Fruit fly (Drosophila melanogaster) whole organism, adult: Measurements from ENCODE around the gene Ipp.

ENCODE experiments used
- CG11617 ChIP-seq: fragments of 200-800 bp; sonication (Bioruptor generic); optimal IDR thresholded peaks from 2 replicates; lab custom pipeline; 2017; ENCODE audit warnings: mild to moderate bottlenecking, missing biosample characterization, missing genetic modification reagents, missing genetic modification characterization
- CG12768 ChIP-seq: fragments of 200-800 bp; sonication (Bioruptor generic); optimal IDR thresholded peaks from 2 replicates; lab custom pipeline; 2017; ENCODE audit warnings: missing biosample characterization, missing genetic modification characterization, mild to moderate bottlenecking, moderate library complexity, missing genetic modification reagents
- Mnt ChIP-seq: fragments of 200-800 bp; sonication (Bioruptor generic); optimal IDR thresholded peaks from 2 replicates; lab custom pipeline; 2016; ENCODE audit warnings: missing biosample characterization, mild to moderate bottlenecking, missing genetic modification characterization
- toe ChIP-seq: fragments of 200-800 bp; sonication (Bioruptor generic); optimal IDR thresholded peaks from 2 replicates; lab custom pipeline; 2016; ENCODE audit warnings: missing biosample characterization, missing genetic modification characterization

dm6 chr3R:13958582-13958981, at the start of gene Ipp:
- TF ChIP-seq toe (GFP tag; lab: Kevin White, UChicago) (no peak), CG12768 (GFP tag; lab: Kevin White, UChicago) (no peak), Mnt (no peak), CG11617 (no peak)
